Worm (Caenorhabditis elegans): ENCODE measurements around the gene fut-6.

fut-6 gene

DNA sequence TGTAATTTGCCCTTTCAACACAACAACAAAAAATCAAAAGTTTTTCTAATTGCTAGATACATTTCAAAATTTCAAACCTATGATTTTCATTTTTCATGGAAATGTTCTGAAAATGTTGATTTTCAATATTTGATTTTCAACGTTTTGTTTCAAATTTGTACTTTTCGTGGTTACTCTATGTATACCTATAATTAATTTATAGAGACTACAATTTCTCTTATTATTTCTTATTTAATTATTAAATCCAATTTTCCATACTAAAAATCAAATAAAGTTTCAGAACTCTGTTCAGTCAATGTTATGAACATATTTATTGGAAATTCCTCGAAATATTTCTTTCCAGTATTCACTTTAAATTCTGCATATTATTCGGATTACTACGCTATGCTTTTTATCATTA, 31.2 kb upstream of the fut-6 start, which contains the start of gene sre-39:
sre-39 (plus strand) TSS at position 301 of the 400 bp plus-strand sequence.
- TF ChIP-seq C34F6.9 (tag; optimal IDR thresholded peaks at IDR 0.05): no peak

- TF ChIP-seq aly-2 (tag; optimal IDR thresholded peaks at IDR 0.05) (no peak), snpc-4 (tag; optimal IDR thresholded peaks at IDR 0.05) (no peak), ceh-16 (tag; optimal IDR thresholded peaks at IDR 0.05) (no peak), ztf-4 (tag; optimal IDR thresholded peaks at IDR 0.05) (no peak), crh-2 (tag; optimal IDR thresholded peaks at IDR 0.05) (no peak), elt-1 (tag; optimal IDR thresholded peaks at IDR 0.05) (no peak), nhr-129 (tag; optimal IDR thresholded peaks at IDR 0.05) (no peak), unc-55 (GFP tag; optimal IDR thresholded peaks at IDR 0.05) (no peak), mbf-1 (tag; optimal IDR thresholded peaks at IDR 0.05) (no peak)
Observed at ce11 chrII:4684852-4685251, 29.1 kb upstream of the fut-6 start.

DNA sequence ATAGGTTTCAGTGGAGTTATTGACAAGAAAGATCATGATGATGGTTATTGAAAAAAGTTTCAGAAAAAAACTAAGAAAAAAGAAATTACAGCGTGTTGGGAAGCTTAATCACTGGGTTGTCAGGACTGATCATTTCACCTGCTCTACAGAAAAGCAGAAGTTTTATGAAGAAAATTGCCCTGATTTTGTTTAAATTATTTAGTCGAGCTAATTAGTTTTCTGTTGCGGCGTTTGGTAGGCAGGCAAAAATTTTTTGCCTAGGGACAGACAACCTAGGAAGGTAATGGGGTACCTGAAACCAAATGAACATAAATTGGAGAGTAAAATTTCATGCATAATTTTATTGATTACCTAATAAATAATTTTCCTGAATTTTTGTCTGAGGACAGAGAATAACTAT, 28.0 kb upstream of the fut-6 start, which contains the start of gene sre-40:
sre-40 (minus strand) TSS at position 101 of the 400 bp plus-strand sequence.
- TF ChIP-seq snpc-4 (tag; optimal IDR thresholded peaks at IDR 0.05): no peak
- TF ChIP-seq zag-1 (tag; optimal IDR thresholded peaks at IDR 0.05): no peak
- no peak for TF ChIP-seq ama-1 (optimal IDR thresholded peaks at IDR 0.05)
- no peak for TF ChIP-seq lin-11 (tag; optimal IDR thresholded peaks at IDR 0.05)
- no peak for TF ChIP-seq nhr-21 (tag; optimal IDR thresholded peaks at IDR 0.05)
- no peak for TF ChIP-seq nhr-129 (tag; optimal IDR thresholded peaks at IDR 0.05)
- no peak for TF ChIP-seq R02D3.7 (tag; optimal IDR thresholded peaks at IDR 0.05)
- no peak for TF ChIP-seq mab-5 (tag; optimal IDR thresholded peaks at IDR 0.05)
- no peak for TF ChIP-seq unc-39 (tag; optimal IDR thresholded peaks at IDR 0.05)
- TF ChIP-seq nhr-77 (tag; optimal IDR thresholded peaks at IDR 0.05): no peak
- TF ChIP-seq ztf-4 (tag; optimal IDR thresholded peaks at IDR 0.05): no peak
- no peak for TF ChIP-seq lin-39 (tag; optimal IDR thresholded peaks at IDR 0.05)
- TF ChIP-seq ztf-1 (GFP tag; conservative IDR thresholded peaks at IDR 0.05): no peak
- TF ChIP-seq nhr-237 (tag; optimal IDR thresholded peaks at IDR 0.05): no peak
- no peak for TF ChIP-seq nhr-11 (tag; optimal IDR thresholded peaks at IDR 0.05)
- TF ChIP-seq unc-55 (GFP tag; optimal IDR thresholded peaks at IDR 0.05): no peak
- no peak for TF ChIP-seq alr-1 (tag; optimal IDR thresholded peaks at IDR 0.05)
- TF ChIP-seq ztf-11 (tag; optimal IDR thresholded peaks at IDR 0.05): no peak
- TF ChIP-seq fos-1 (tag; optimal IDR thresholded peaks at IDR 0.05): no peak
- no peak for TF ChIP-seq skn-1 (tag; optimal IDR thresholded peaks at IDR 0.05)

- TF ChIP-seq mab-5 (tag; optimal IDR thresholded peaks at IDR 0.05) (no peak), unc-62 (GFP tag; optimal IDR thresholded peaks at IDR 0.05) (no peak)
Observed at ce11 chrII:4681391-4681790, 25.7 kb upstream of the fut-6 start, which contains the start of gene T05A7.7. Gene T05A7.7, minus strand, starts transcription at chrII:4681491.

DNA sequence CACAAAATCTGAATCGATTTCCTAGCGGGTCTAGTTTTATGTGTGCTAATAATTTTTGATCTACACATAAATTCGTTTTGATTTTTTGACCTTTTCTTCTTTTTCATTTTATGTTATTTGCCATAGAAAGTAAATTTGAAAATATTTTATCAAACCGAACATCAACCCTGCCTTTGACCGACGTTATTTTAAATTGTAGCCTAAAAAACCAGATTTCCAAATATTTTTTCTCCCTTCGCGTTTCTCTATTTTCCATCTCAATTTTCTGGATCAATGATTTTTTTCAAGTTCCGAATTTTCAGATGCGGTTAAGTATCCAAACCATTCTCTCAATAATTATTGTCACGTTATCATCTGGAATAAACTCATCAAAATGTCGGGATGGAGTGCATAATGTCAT, 22.2 kb upstream of the fut-6 start, which contains the start of gene T05A7.1:
T05A7.1 (plus strand) TSS at position 301 of the 400 bp plus-strand sequence.
- TF ChIP-seq mbf-1 (tag; optimal IDR thresholded peaks at IDR 0.05) (no peak), unc-62 (GFP tag; optimal IDR thresholded peaks at IDR 0.05) (no peak), peb-1 (tag; optimal IDR thresholded peaks at IDR 0.05) (no peak), crh-2 (tag; optimal IDR thresholded peaks at IDR 0.05) (no peak), fos-1 (tag; optimal IDR thresholded peaks at IDR 0.05) (no peak), alr-1 (tag; optimal IDR thresholded peaks at IDR 0.05) (no peak)

- TF ChIP-seq nhr-10 (tag; optimal IDR thresholded peaks at IDR 0.05) (no peak), nhr-129 (tag; optimal IDR thresholded peaks at IDR 0.05) (peak; percentile 39)
Observed at ce11 chrII:4676241-4676640, 20.5 kb upstream of the fut-6 start.

- no peak for TF ChIP-seq unc-62 (GFP tag; optimal IDR thresholded peaks at IDR 0.05)
- TF ChIP-seq nhr-77 (tag; optimal IDR thresholded peaks at IDR 0.05): no peak
- no peak for TF ChIP-seq lsy-2 (tag; optimal IDR thresholded peaks at IDR 0.05)
- TF ChIP-seq blmp-1 (tag; optimal IDR thresholded peaks at IDR 0.05; ENCODE audit: insufficient read depth): no peak
- TF ChIP-seq fos-1 (tag; optimal IDR thresholded peaks at IDR 0.05): no peak
- no peak for TF ChIP-seq sem-4 (tag; optimal IDR thresholded peaks at IDR 0.05)
- no peak for TF ChIP-seq ceh-82 (tag; optimal IDR thresholded peaks at IDR 0.05)
- TF ChIP-seq nhr-129 (tag; optimal IDR thresholded peaks at IDR 0.05): no peak
- no peak for TF ChIP-seq dmd-4 (tag; optimal IDR thresholded peaks at IDR 0.05)
- no peak for TF ChIP-seq ztf-4 (tag; optimal IDR thresholded peaks at IDR 0.05)
- no peak for TF ChIP-seq elt-3 (tag; optimal IDR thresholded peaks at IDR 0.05)
- TF ChIP-seq mab-5 (tag; optimal IDR thresholded peaks at IDR 0.05): no peak
- no peak for TF ChIP-seq lin-39 (tag; optimal IDR thresholded peaks at IDR 0.05)
- TF ChIP-seq nhr-21 (tag; optimal IDR thresholded peaks at IDR 0.05): no peak
- no peak for TF ChIP-seq zag-1 (tag; optimal IDR thresholded peaks at IDR 0.05)
- TF ChIP-seq aly-2 (tag; optimal IDR thresholded peaks at IDR 0.05): no peak
- no peak for TF ChIP-seq F13H6.1 (tag; optimal IDR thresholded peaks at IDR 0.05)
- TF ChIP-seq nhr-237 (tag; optimal IDR thresholded peaks at IDR 0.05): no peak
Observed at ce11 chrII:4675481-4675880, 19.7 kb upstream of the fut-6 start, which contains the start of gene T05A7.3. Gene T05A7.3, plus strand, starts transcription at chrII:4675781.
